Fruit fly (Drosophila melanogaster): ENCODE results near the gene Mco4.
A peak's percentile ranks its signal among the peaks of the same experiment; 100 is the strongest.

Gene Mco4

dm6 chrX:17886449-17887207 lies 30.7 kb upstream of the Mco4 start:
- TF ChIP-seq cyc (GFP tag; optimal IDR thresholded peaks at IDR 0.05) (no peak), fd59A (GFP tag; optimal IDR thresholded peaks at IDR 0.05) (peak; percentile 44), net (GFP tag; optimal IDR thresholded peaks at IDR 0.05) (peak; percentile 69), vri (GFP tag; optimal IDR thresholded peaks at IDR 0.05) (peak; percentile 20), CG10631 (GFP tag; optimal IDR thresholded peaks at IDR 0.05) (peak; percentile 16), CG10669 (GFP tag; optimal IDR thresholded peaks at IDR 0.05) (peak; percentile 48), acj6 (GFP tag; optimal IDR thresholded peaks at IDR 0.05) (no peak), Lpt (GFP tag; optimal IDR thresholded peaks at IDR 0.05) (peak; percentile 73), CG9139 (GFP tag; optimal IDR thresholded peaks at IDR 0.05) (peak; percentile 77), CG15336 (GFP tag; IDR thresholded peaks at IDR 0.05) (peak; percentile 65), dsx (GFP tag; optimal IDR thresholded peaks at IDR 0.05; ENCODE audit: poor library complexity, severe bottlenecking) (peak; percentile 64), Met (GFP tag; optimal IDR thresholded peaks at IDR 0.05) (peak; percentile 36), eg (GFP tag; IDR thresholded peaks at IDR 0.05) (peak; percentile 53), CG6163 (GFP tag; IDR thresholded peaks at IDR 0.05) (peak; percentile 66), Eip75B (GFP tag; optimal IDR thresholded peaks at IDR 0.05) (peak; percentile 41), topi (GFP tag; optimal IDR thresholded peaks at IDR 0.05) (peak; percentile 2), Smox (GFP tag; optimal IDR thresholded peaks at IDR 0.05) (no peak), Hr39 (GFP tag; optimal IDR thresholded peaks at IDR 0.05) (no peak), dac (GFP tag; optimal IDR thresholded peaks at IDR 0.05) (peak; percentile 56), CG8632 (GFP tag; optimal IDR thresholded peaks at IDR 0.05) (peak; percentile 43), CG6808 (GFP tag; optimal IDR thresholded peaks at IDR 0.05) (peak; percentile 89), CG6276 (GFP tag; optimal IDR thresholded peaks at IDR 0.05) (peak; percentile 88), ss (GFP tag; optimal IDR thresholded peaks at IDR 0.05) (peak; percentile 92 to 93), CG7368 (GFP tag; optimal IDR thresholded peaks at IDR 0.05) (peak; percentile 12), spab (GFP tag; optimal IDR thresholded peaks at IDR 0.05) (peak; percentile 75), CG8319 (GFP tag; optimal IDR thresholded peaks at IDR 0.05) (no peak), CG11762 (GFP tag; optimal IDR thresholded peaks at IDR 0.05; ENCODE audit: insufficient read depth) (no peak), fkh (GFP tag; optimal IDR thresholded peaks at IDR 0.05) (no peak), lz (GFP tag; optimal IDR thresholded peaks at IDR 0.05) (no peak), CG11294 (GFP tag; IDR thresholded peaks at IDR 0.05) (no peak), CG32006 (GFP tag; optimal IDR thresholded peaks at IDR 0.05) (peak; percentile 70), CG4318 (GFP tag; optimal IDR thresholded peaks at IDR 0.05) (no peak), Gug (GFP tag; IDR thresholded peaks at IDR 0.05) (no peak; the same call in 1 of the 2 replicates), svp (GFP tag) (no peak), CG6792 (GFP tag; optimal IDR thresholded peaks at IDR 0.05) (no peak), Sox15 (GFP tag; optimal IDR thresholded peaks at IDR 0.05) (no peak), CG11902 (GFP tag; optimal IDR thresholded peaks at IDR 0.05) (no peak), CG16779 (tag; optimal IDR thresholded peaks at IDR 0.05) (peak; percentile 75), achi (GFP tag; optimal IDR thresholded peaks at IDR 0.05) (peak; percentile 8), Eip93F (GFP tag; optimal IDR thresholded peaks at IDR 0.05) (peak; percentile 16), CG8119 (GFP tag; IDR thresholded peaks at IDR 0.05) (peak; percentile 87), esn (GFP tag; optimal IDR thresholded peaks at IDR 0.05) (no peak), Blimp-1 (GFP tag; optimal IDR thresholded peaks at IDR 0.05) (no peak), CG31627 (GFP tag; optimal IDR thresholded peaks at IDR 0.05) (no peak), CG3032 (tag; optimal IDR thresholded peaks at IDR 0.05) (peak; percentile 68), Sox102F (GFP tag; optimal IDR thresholded peaks at IDR 0.05) (peak; percentile 35), CG3919 (GFP tag; optimal IDR thresholded peaks at IDR 0.05) (peak; percentile 15), Hr38 (GFP tag; optimal IDR thresholded peaks at IDR 0.05) (no peak), Sox14 (GFP tag; optimal IDR thresholded peaks at IDR 0.05) (peak; percentile 30), OdsH (GFP tag; optimal IDR thresholded peaks at IDR 0.05) (no peak), Hr4 (GFP tag; optimal IDR thresholded peaks at IDR 0.05) (peak; percentile 2)
